Worm (Caenorhabditis elegans) whole organism, L2 larva: ENCODE data around the gene F23D12.7.
"Not testable (repeated sequence)": the region's sequence is repeated elsewhere in the genome, so short reads cannot be mapped to it uniquely, and the experiment has no call there.

Experiments used
- mdl-1 ChIP-seq, 2 experiments: fragments of 150-350 bp in 1 of 2; sonication (generic microtip) in 1 of 2; optimal IDR thresholded peaks; 2 replicates each; lab custom pipeline; 2017; ENCODE audit warnings: missing biosample characterization in 2 of 2, missing genetic modification characterization in 2 of 2
- nhr-11 ChIP-seq: fragments of 150-350 bp; optimal IDR thresholded peaks from 2 replicates; lab custom pipeline; 2014; ENCODE audit warnings: missing biosample characterization, missing genetic modification characterization
- snpc-4 ChIP-seq: fragments of 150-350 bp; optimal IDR thresholded peaks from 2 replicates; lab custom pipeline; 2014; ENCODE audit warnings: missing biosample characterization, missing genetic modification characterization
- unc-62 ChIP-seq: fragments of 150-350 bp; optimal IDR thresholded peaks from 2 replicates; lab custom pipeline; 2014; ENCODE audit warnings: missing biosample characterization, missing genetic modification reagents, missing genetic modification characterization

- TF ChIP-seq snpc-4 (tag; lab: Kevin White, UChicago); unc-62 (GFP tag; lab: Kevin White, UChicago); nhr-11 (tag; lab: Kevin White, UChicago); mdl-1 (tag; optimal IDR thresholded peaks at IDR 0.05; lab: Kevin White, UChicago): not testable (repeated sequence)
These were observed 15.8 kb downstream of the F23D12.7 start for ce11 chrX:14437806-14438205.
